Worm (Caenorhabditis elegans): ENCODE data around the gene F07G11.1.

Gene F07G11.1

ce11 chrV:7328092-7328491, 20.9 kb downstream of the F07G11.1 start, which contains the start of gene clec-7:
TSS of gene clec-7 (plus strand) at chrV:7328392.
- no peak for TF ChIP-seq K11D2.4 (GFP tag; IDR thresholded peaks at IDR 0.05)
- TF ChIP-seq repo-1 (tag; optimal IDR thresholded peaks at IDR 0.05) = no peak
- no peak for TF ChIP-seq ztf-18 (tag; optimal IDR thresholded peaks at IDR 0.05)
- TF ChIP-seq madf-8 (GFP tag; conservative IDR thresholded peaks at IDR 0.05) = no peak
- no peak for TF ChIP-seq ztf-26 (tag; optimal IDR thresholded peaks at IDR 0.05)
- TF ChIP-seq sptf-2 (GFP tag; optimal IDR thresholded peaks at IDR 0.05) = no peak
- TF ChIP-seq hmg-20 (GFP tag; IDR thresholded peaks at IDR 0.05) = no peak
- TF ChIP-seq T26A5.8 (tag; optimal IDR thresholded peaks at IDR 0.05) = no peak
- no peak for TF ChIP-seq F22D6.2 (tag; optimal IDR thresholded peaks at IDR 0.05)
- TF ChIP-seq ama-1 (optimal IDR thresholded peaks at IDR 0.05) = no peak
- TF ChIP-seq ama-1 (GFP tag; optimal IDR thresholded peaks at IDR 0.05) = no peak
- no peak for TF ChIP-seq pbrm-1 (GFP tag; IDR thresholded peaks at IDR 0.05)
- no peak for TF ChIP-seq madf-3 (GFP tag; IDR thresholded peaks at IDR 0.05)
- no peak for TF ChIP-seq ZK185.1 (tag; optimal IDR thresholded peaks at IDR 0.05; ENCODE audit: poor library complexity, severe bottlenecking)

DNA sequence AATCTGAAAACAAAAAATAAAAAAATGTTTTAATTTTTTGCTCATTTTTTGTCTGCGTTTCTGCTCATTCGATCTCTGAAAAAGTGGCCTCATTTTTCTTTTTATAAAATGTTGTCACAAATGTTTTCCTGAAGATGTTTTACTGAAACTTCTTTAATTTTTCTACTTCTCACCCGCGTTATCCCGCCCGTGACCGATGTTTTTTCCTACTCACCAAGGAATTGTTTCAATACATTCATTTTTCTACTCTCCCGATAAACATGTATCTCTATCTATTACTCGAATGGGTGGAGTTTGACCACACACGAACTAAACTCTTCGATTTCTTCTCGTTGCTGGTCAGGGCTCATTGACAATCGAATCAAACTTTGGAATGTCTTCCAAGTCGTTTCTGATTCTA, 23.7 kb downstream of the F07G11.1 start, which contains the start of gene F10G2.2:
Gene F10G2.2, plus strand, starts transcription at position 301 of the 400 bp plus-strand sequence.
- TF ChIP-seq him-1 (tag; optimal IDR thresholded peaks at IDR 0.05) = no peak
- no peak for TF ChIP-seq ceh-79 (tag; optimal IDR thresholded peaks at IDR 0.05)
- no peak for TF ChIP-seq atf-7 (tag; optimal IDR thresholded peaks at IDR 0.05)
- TF ChIP-seq hmg-20 (GFP tag; IDR thresholded peaks at IDR 0.05) = no peak
- no peak for TF ChIP-seq nhr-80 (tag; optimal IDR thresholded peaks at IDR 0.05)
- no peak for TF ChIP-seq dox-1 (GFP tag; IDR thresholded peaks at IDR 0.05)
- no peak for TF ChIP-seq sptf-2 (GFP tag; optimal IDR thresholded peaks at IDR 0.05)
- TF ChIP-seq mel-28 (tag; optimal IDR thresholded peaks at IDR 0.05; ENCODE audit: borderline replicate concordance) = no peak
- TF ChIP-seq ceh-27 (GFP tag; optimal IDR thresholded peaks at IDR 0.05) = no peak
- TF ChIP-seq C17E4.6 (GFP tag; IDR thresholded peaks at IDR 0.05) = no peak
- no peak for TF ChIP-seq let-526 (GFP tag; IDR thresholded peaks at IDR 0.05)

DNA sequence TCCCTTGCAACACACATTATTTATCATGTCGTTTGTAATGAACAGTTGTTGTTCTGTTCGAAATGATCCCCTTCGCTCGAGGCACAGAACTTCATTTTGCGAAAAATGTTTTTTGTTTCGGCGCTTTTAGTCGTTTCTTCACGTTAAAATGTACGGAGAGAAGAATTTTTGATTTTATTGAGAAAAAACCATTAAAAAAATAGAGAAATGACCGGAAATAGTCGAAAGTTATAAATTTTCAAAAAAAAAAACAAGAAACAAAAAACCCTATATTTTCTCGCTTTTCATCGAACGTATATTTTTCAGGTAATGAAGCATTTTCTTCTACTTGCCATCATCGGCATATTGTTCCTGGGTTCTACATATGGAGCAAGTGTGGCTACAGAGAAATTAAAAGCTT, 25.1 kb downstream of the F07G11.1 start, which contains the start of gene F10G2.1:
Gene F10G2.1, plus strand, starts transcription at position 301 of the 400 bp plus-strand sequence.
- no peak for TF ChIP-seq dpff-1 (tag; optimal IDR thresholded peaks at IDR 0.05)
- no peak for TF ChIP-seq B0035.1 (tag; optimal IDR thresholded peaks at IDR 0.05)
- no peak for TF ChIP-seq C17E4.6 (GFP tag; IDR thresholded peaks at IDR 0.05)
- TF ChIP-seq lin-35 (GFP tag; optimal IDR thresholded peaks at IDR 0.05) = no peak
- no peak for TF ChIP-seq hsf-1 (GFP tag; IDR thresholded peaks at IDR 0.05)
- TF ChIP-seq sptf-2 (GFP tag; optimal IDR thresholded peaks at IDR 0.05) = no peak
- TF ChIP-seq chd-7 (tag; optimal IDR thresholded peaks at IDR 0.05) = no peak
- TF ChIP-seq xnd-1 (tag; optimal IDR thresholded peaks at IDR 0.05) = no peak
- no peak for TF ChIP-seq ekl-4 (GFP tag; IDR thresholded peaks at IDR 0.05)
- TF ChIP-seq ama-1 (optimal IDR thresholded peaks at IDR 0.05) = no peak
- no peak for TF ChIP-seq ama-1 (GFP tag; optimal IDR thresholded peaks at IDR 0.05)
- TF ChIP-seq bed-1 (GFP tag; IDR thresholded peaks at IDR 0.05) = no peak
- no peak for TF ChIP-seq madf-10 (tag; optimal IDR thresholded peaks at IDR 0.05)
- TF ChIP-seq F39B2.1 (GFP tag; IDR thresholded peaks at IDR 0.05) = no peak
- TF ChIP-seq ztf-3 (GFP tag; optimal IDR thresholded peaks at IDR 0.05) = no peak
- no peak for TF ChIP-seq lsy-27 (tag; optimal IDR thresholded peaks at IDR 0.05; ENCODE audit: borderline replicate concordance, insufficient read depth)
- TF ChIP-seq F22D6.2 (tag; optimal IDR thresholded peaks at IDR 0.05) = no peak
- no peak for TF ChIP-seq aptf-2 (GFP tag; conservative IDR thresholded peaks at IDR 0.05)
- TF ChIP-seq mes-4 (tag; optimal IDR thresholded peaks at IDR 0.05) = no peak
- no peak for TF ChIP-seq ceh-27 (GFP tag; optimal IDR thresholded peaks at IDR 0.05)
- no peak for TF ChIP-seq attf-5 (GFP tag; optimal IDR thresholded peaks at IDR 0.05)

Measured in whole organism, young adult.